Fruit fly (Drosophila melanogaster) whole organism: Measurements from ENCODE around the gene Gnpnat.

ENCODE experiments used
- CG8478 ChIP-seq: fragments of >200 bp; optimal IDR thresholded peaks from 2 replicates; lab custom pipeline; 2018; ENCODE audit warnings: inconsistent platforms
- Dll ChIP-seq: fragments of >200 bp; optimal IDR thresholded peaks from 2 replicates; lab custom pipeline; 2017
- EcR ChIP-seq, 2 experiments: fragments of >200 bp; optimal IDR thresholded peaks; 2 replicates each; lab custom pipeline; 2017; ENCODE audit warnings: missing biosample characterization in 2 of 2, missing genetic modification characterization in 2 of 2, missing genetic modification reagents in 2 of 2
- psq ChIP-seq: fragments of >200 bp; optimal IDR thresholded peaks from 2 replicates; lab custom pipeline; 2017
- usp ChIP-seq: fragments of >200 bp; optimal IDR thresholded peaks from 2 replicates; lab custom pipeline; 2017; ENCODE audit warnings: missing biosample characterization, missing genetic modification characterization, mixed read lengths

dm6 chr3R:29749304-29750066 is 11.4 kb downstream of the Gnpnat start:
- TF ChIP-seq usp (GFP tag; lab: Kevin White, UChicago) = no peak
- TF ChIP-seq EcR (GFP tag; optimal IDR thresholded peaks at IDR 0.05; lab: Kevin White, UChicago) = no peak
- TF ChIP-seq CG8478 (lab: Kevin White, UChicago) = no peak
- no peak for TF ChIP-seq psq (lab: Kevin White, UChicago)
- no peak for TF ChIP-seq Dll (lab: Kevin White, UChicago)
